Worm (Caenorhabditis elegans): ENCODE results near the gene tbc-1.
"Not testable (repeated sequence)": the region's sequence is repeated elsewhere in the genome, so short reads cannot be mapped to it uniquely, and the experiment has no call there.

Gene tbc-1

ce11 chrX:14966515-14966914, 4.0 kb upstream of the tbc-1 start, which contains the start of gene F20D1.22:
Gene F20D1.22, plus strand, starts transcription at chrX:14966815.
- not testable (repeated sequence) for TF ChIP-seq lsy-27 (tag; optimal IDR thresholded peaks at IDR 0.05; ENCODE audit: borderline replicate concordance, insufficient read depth); F22D6.2 (tag; optimal IDR thresholded peaks at IDR 0.05); efl-1 (GFP tag; optimal IDR thresholded peaks at IDR 0.05)

DNA sequence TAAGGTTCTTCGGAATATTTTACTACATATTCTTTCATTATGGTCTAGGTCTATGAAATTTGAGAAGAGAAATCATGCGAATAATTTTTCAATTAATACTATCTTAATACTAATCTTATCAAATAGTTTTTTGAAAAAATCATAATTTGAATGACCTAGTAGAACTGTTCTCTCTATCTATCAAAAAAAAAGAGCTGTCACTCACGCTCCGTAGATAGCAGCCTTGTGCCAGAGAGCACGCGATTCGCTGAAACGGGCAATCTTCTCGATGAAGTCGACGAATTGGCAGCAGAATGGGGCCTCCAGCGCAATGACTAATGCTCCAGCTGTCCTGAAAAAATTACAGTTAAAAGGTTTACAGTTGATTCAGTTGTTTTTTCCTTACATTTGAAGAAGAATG, 936 bp upstream of the tbc-1 start:
- no peak for TF ChIP-seq hlh-26 (GFP tag; conservative IDR thresholded peaks at IDR 0.05)
- no peak for TF ChIP-seq Y95B8A.8 (GFP tag; IDR thresholded peaks at IDR 0.05)
- TF ChIP-seq hsf-1 (GFP tag; IDR thresholded peaks at IDR 0.05), result no peak
- no peak for TF ChIP-seq die-1 (tag; optimal IDR thresholded peaks at IDR 0.05)
- TF ChIP-seq Y79H2A.3 (GFP tag; conservative IDR thresholded peaks at IDR 0.05), result no peak
- TF ChIP-seq him-1 (tag; optimal IDR thresholded peaks at IDR 0.05), result no peak
- 0 out of 2 replicates have a peak, but pooled peaks have one; percentile 39 for TF ChIP-seq Y53G8AR.9 (GFP tag; conservative IDR thresholded peaks at IDR 0.05)
- TF ChIP-seq let-607 (tag; optimal IDR thresholded peaks at IDR 0.05), result peak in 1 of 2 experiments; percentile 18
- TF ChIP-seq ztf-6 (GFP tag; IDR thresholded peaks at IDR 0.05), result no peak
- no peak for TF ChIP-seq rcor-1 (GFP tag; IDR thresholded peaks at IDR 0.05)
- peak; percentile 73 for TF ChIP-seq nhr-80 (tag; optimal IDR thresholded peaks at IDR 0.05)
- TF ChIP-seq F52B5.7 (tag; optimal IDR thresholded peaks at IDR 0.05), result no peak

- TF ChIP-seq madf-10 (tag; optimal IDR thresholded peaks at IDR 0.05) (no peak), F55B11.4 (tag; optimal IDR thresholded peaks at IDR 0.05; ENCODE audit: borderline replicate concordance, insufficient read depth) (no peak), attf-3 (GFP tag; conservative IDR thresholded peaks at IDR 0.05) (no peak), madf-3 (GFP tag; IDR thresholded peaks at IDR 0.05) (no peak), hlh-12 (tag; optimal IDR thresholded peaks at IDR 0.05) (no peak), lag-1 (GFP tag; IDR thresholded peaks at IDR 0.05) (no peak)
Measured at ce11 chrX:14973085-14973484, 2.5 kb downstream of the tbc-1 start.

DNA sequence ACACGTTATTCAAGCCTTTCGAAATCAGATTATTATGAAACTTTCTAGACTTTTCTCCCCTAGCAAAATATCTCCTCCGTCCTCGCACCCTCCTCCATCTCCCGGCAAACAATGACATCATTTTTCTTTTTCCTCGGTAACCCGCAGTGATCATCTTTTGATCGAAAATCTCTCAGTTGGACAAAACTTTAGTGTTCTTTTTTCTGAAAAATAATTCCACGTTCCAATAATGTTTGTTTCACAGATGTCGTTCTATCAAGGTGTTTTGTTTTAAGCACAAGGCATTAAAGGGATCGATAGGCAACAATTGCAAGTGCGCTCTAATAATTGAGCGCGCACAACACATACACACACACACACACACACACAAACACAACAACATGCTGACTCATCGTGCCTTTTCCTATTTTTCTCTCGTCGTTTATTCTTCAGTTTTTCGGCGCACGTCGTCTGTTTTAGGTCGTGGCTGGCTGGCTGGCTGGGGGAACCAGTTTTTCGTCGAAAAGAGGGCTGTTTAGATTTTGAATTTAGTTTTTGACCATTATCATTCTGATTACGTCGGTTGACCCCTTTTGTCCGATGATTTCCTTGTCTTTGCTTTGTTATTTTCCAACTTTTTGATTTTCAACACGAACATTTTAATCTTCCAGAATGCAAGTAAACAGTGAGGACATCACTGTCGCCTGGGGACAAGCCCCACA, 5.1 kb downstream of the tbc-1 start, which contains the start of gene F20D1.3:
TSS of gene F20D1.3 (plus strand) at position 651 of the 701 bp plus-strand sequence.
- TF ChIP-seq somi-1 (GFP tag; optimal IDR thresholded peaks at IDR 0.05), result peak; percentile 66
- no peak for TF ChIP-seq bed-2 (GFP tag; IDR thresholded peaks at IDR 0.05)
- peak; percentile 90 for TF ChIP-seq atf-7 (tag; optimal IDR thresholded peaks at IDR 0.05)
- TF ChIP-seq attf-5 (GFP tag; optimal IDR thresholded peaks at IDR 0.05), result peak; percentile 68
- TF ChIP-seq egrh-3 (GFP tag; IDR thresholded peaks at IDR 0.05), result 0 out of 2 replicates have a peak, but pooled peaks have one; percentile 9
- peak; percentile 73 for TF ChIP-seq K12H6.12 (tag; optimal IDR thresholded peaks at IDR 0.05)
- peak; percentile 43; the same call in 1 of the 2 replicates for TF ChIP-seq mcd-1 (GFP tag; IDR thresholded peaks at IDR 0.05)
- TF ChIP-seq nfyb-1 (GFP tag; IDR thresholded peaks at IDR 0.05), result 0 out of 2 replicates have a peak, but pooled peaks have one; percentile 24
- TF ChIP-seq pbrm-1 (GFP tag; IDR thresholded peaks at IDR 0.05), result 0 out of 2 replicates have a peak, but pooled peaks have one; percentile 15
- no peak for TF ChIP-seq Y53G8AR.9 (GFP tag; conservative IDR thresholded peaks at IDR 0.05)
- no peak for TF ChIP-seq snpc-4 (GFP tag; optimal IDR thresholded peaks at IDR 0.05)
- peak in 1 of 4 experiments; percentile 25 for TF ChIP-seq snpc-4 (tag; optimal IDR thresholded peaks at IDR 0.05)
- 0 out of 2 replicates have a peak, but pooled peaks have one; percentile 40 for TF ChIP-seq hsf-1 (GFP tag; IDR thresholded peaks at IDR 0.05)
- TF ChIP-seq cebp-1 (GFP tag; IDR thresholded peaks at IDR 0.05), result no peak; the same call in 1 of the 2 replicates
- TF ChIP-seq cebp-1 (tag; optimal IDR thresholded peaks at IDR 0.05), result peak; percentile 86
- TF ChIP-seq F52B5.7 (tag; optimal IDR thresholded peaks at IDR 0.05), result no peak
- peak; percentile 37 for TF ChIP-seq die-1 (tag; optimal IDR thresholded peaks at IDR 0.05)
- TF ChIP-seq lin-40 (tag; optimal IDR thresholded peaks at IDR 0.05), result peak; percentile 52
- TF ChIP-seq nhr-80 (tag; optimal IDR thresholded peaks at IDR 0.05), result peak; percentile 40
- no peak for TF ChIP-seq cebp-2 (GFP tag; IDR thresholded peaks at IDR 0.05)
- TF ChIP-seq attf-3 (GFP tag; conservative IDR thresholded peaks at IDR 0.05), result 0 out of 2 replicates have a peak, but pooled peaks have one; percentile 19
- TF ChIP-seq pha-4 (tag; optimal IDR thresholded peaks at IDR 0.05), result no peak
